Worm (Caenorhabditis elegans) whole organism, young adult: ENCODE results near the gene dod-24.

Experiments
- B0035.1 ChIP-seq: sonication (generic microtip); optimal IDR thresholded peaks from 2 replicates; lab custom pipeline; 2016; ENCODE audit warnings: missing genetic modification characterization, mild to moderate bottlenecking, missing compliant biosample characterization, missing genotype, missing genetic modification reagents
- pha-4 ChIP-seq: fragments of 150-350 bp; sonication (generic microtip); optimal IDR thresholded peaks from 2 replicates; lab custom pipeline; 2014; ENCODE audit warnings: missing biosample characterization, missing genetic modification reagents, missing genetic modification characterization

ce11 chrIV:12911990-12912389, 29.2 kb downstream of the dod-24 start, which contains the start of gene K08D8.5:
- TF ChIP-seq pha-4 (tag; lab: Kevin White, UChicago): no peak
- TF ChIP-seq B0035.1 (tag; lab: Kevin White, UChicago): no peak
